Fruit fly (Drosophila melanogaster) whole organism, embryonic: Measurements from ENCODE around the gene Hgsnat.

Experiments used
- Atf6 ChIP-seq: fragments of 200-800 bp; sonication (Bioruptor generic); IDR thresholded peaks from 2 replicates; pipeline ENCODE4 v1.3.6; 2022; ENCODE audit warnings: missing biosample characterization, missing genetic modification characterization
- B-H2 ChIP-seq: fragments of 200-800 bp; sonication (Bioruptor generic); optimal IDR thresholded peaks from 2 replicates; lab custom pipeline; 2018; ENCODE audit warnings: missing biosample characterization, mild to moderate bottlenecking, missing genetic modification characterization
- CG10366 ChIP-seq: fragments of 200-800 bp; sonication (Bioruptor generic); IDR thresholded peaks from 2 replicates; pipeline ENCODE4 v1.3.6; 2022; ENCODE audit warnings: missing biosample characterization, missing genetic modification characterization
- CG12071 ChIP-seq: fragments of 200-800 bp; sonication (Bioruptor generic); optimal IDR thresholded peaks from 3 replicates; lab custom pipeline; 2018; ENCODE audit warnings: missing biosample characterization, mild to moderate bottlenecking, missing genetic modification characterization
- CG12219 ChIP-seq: fragments of 200-800 bp; sonication (Bioruptor generic); optimal IDR thresholded peaks from 3 replicates; lab custom pipeline; 2018; ENCODE audit warnings: missing biosample characterization, mild to moderate bottlenecking, missing genetic modification characterization
- CG1233 ChIP-seq: fragments of 200-800 bp; sonication (Bioruptor generic); optimal IDR thresholded peaks from 4 replicates; lab custom pipeline; 2018; ENCODE audit warnings: missing biosample characterization, mild to moderate bottlenecking, missing genetic modification characterization
- CG12769 ChIP-seq: fragments of 200-800 bp; sonication (Bioruptor generic); optimal IDR thresholded peaks from 2 replicates; lab custom pipeline; 2019; ENCODE audit warnings: missing biosample characterization, mild to moderate bottlenecking, missing genetic modification characterization, moderate library complexity
- CG12942 ChIP-seq: fragments of 200-800 bp; sonication (Bioruptor generic); optimal IDR thresholded peaks from 3 replicates; lab custom pipeline; 2016; ENCODE audit warnings: missing biosample characterization, missing genetic modification characterization
- CG13775 ChIP-seq: fragments of 200-800 bp; sonication (Bioruptor generic); optimal IDR thresholded peaks from 3 replicates; lab custom pipeline; 2017; ENCODE audit warnings: missing biosample characterization, mild to moderate bottlenecking, missing genetic modification characterization
- CG14441 ChIP-seq: fragments of 200-800 bp; sonication (Bioruptor generic); IDR thresholded peaks from 2 replicates; pipeline ENCODE4 v1.3.6; 2022; ENCODE audit warnings: missing biosample characterization, missing genetic modification characterization
- CG16863 ChIP-seq: fragments of 200-800 bp; sonication (Bioruptor generic); optimal IDR thresholded peaks from 3 replicates; lab custom pipeline; 2016; ENCODE audit warnings: missing biosample characterization, missing genetic modification characterization
- CG2875 ChIP-seq: fragments of 200-800 bp; sonication (Bioruptor generic); optimal IDR thresholded peaks from 2 replicates; lab custom pipeline; 2017; ENCODE audit warnings: missing biosample characterization, mild to moderate bottlenecking, missing genetic modification characterization, missing genetic modification reagents
- CG30403 ChIP-seq: fragments of 200-800 bp; sonication (Bioruptor generic); optimal IDR thresholded peaks from 3 replicates; lab custom pipeline; 2016; ENCODE audit warnings: missing biosample characterization, missing genetic modification characterization
- CG4328 ChIP-seq: fragments of 200-800 bp; sonication (Bioruptor generic); optimal IDR thresholded peaks from 3 replicates; lab custom pipeline; 2017; ENCODE audit warnings: missing biosample characterization, missing genetic modification reagents, missing genetic modification characterization
- CG4617 ChIP-seq: fragments of 200-800 bp; sonication (Bioruptor generic); optimal IDR thresholded peaks from 3 replicates; lab custom pipeline; 2016; ENCODE audit warnings: missing biosample characterization, missing genetic modification characterization, borderline replicate concordance
- CG6689 ChIP-seq: fragments of 200-800 bp; sonication (Bioruptor generic); IDR thresholded peaks from 2 replicates; pipeline ENCODE4 v1.3.6; 2022; ENCODE audit warnings: missing biosample characterization, missing genetic modification characterization
- CG7839 ChIP-seq: fragments of 200-800 bp; sonication (Bioruptor generic); optimal IDR thresholded peaks from 3 replicates; lab custom pipeline; 2018; ENCODE audit warnings: missing biosample characterization, mild to moderate bottlenecking, missing genetic modification characterization, moderate library complexity
- CG7963 ChIP-seq: fragments of 200-800 bp; sonication (Bioruptor generic); IDR thresholded peaks from 3 replicates; pipeline ENCODE4 v1.3.6; 2022; ENCODE audit warnings: missing biosample characterization, missing genetic modification characterization; ENCODE audit not compliant: partially characterized antibody
- CG8765 ChIP-seq: fragments of 200-800 bp; sonication (Bioruptor generic); IDR thresholded peaks from 2 replicates; pipeline ENCODE4 v1.3.6; 2022; ENCODE audit warnings: missing biosample characterization, missing genetic modification characterization
- CHES-1-like ChIP-seq: fragments of 200-800 bp; sonication (Bioruptor generic); optimal IDR thresholded peaks from 2 replicates; lab custom pipeline; 2016; ENCODE audit warnings: missing biosample characterization, missing genetic modification characterization
- Camta ChIP-seq: fragments of 200-800 bp; sonication (Bioruptor generic); optimal IDR thresholded peaks from 2 replicates; lab custom pipeline; 2016; ENCODE audit warnings: missing biosample characterization, missing genetic modification characterization
- Dref ChIP-seq: fragments of 200-800 bp; sonication (Bioruptor generic); IDR thresholded peaks from 2 replicates; pipeline ENCODE4 v1.3.6; 2022; ENCODE audit warnings: missing biosample characterization, missing genetic modification characterization
- E2f2 ChIP-seq: fragments of 200-800 bp; sonication (Bioruptor generic); IDR thresholded peaks from 2 replicates; pipeline ENCODE4 v1.3.6; 2022; ENCODE audit warnings: missing biosample characterization, missing genetic modification characterization
- Hand ChIP-seq: fragments of 200-800 bp; sonication (Bioruptor generic); optimal IDR thresholded peaks from 2 replicates; lab custom pipeline; 2017; ENCODE audit warnings: mild to moderate bottlenecking, missing biosample characterization, missing genetic modification reagents, missing genetic modification characterization
- MESR4 ChIP-seq: fragments of 200-800 bp; sonication (Bioruptor generic); optimal IDR thresholded peaks from 2 replicates; lab custom pipeline; 2018; ENCODE audit warnings: missing biosample characterization, mild to moderate bottlenecking, missing genetic modification characterization, moderate library complexity
- Med ChIP-seq: fragments of 200-800 bp; sonication (Bioruptor generic); peaks from one replicate; lab custom pipeline; 2016; ENCODE audit warnings: missing biosample characterization, missing genetic modification characterization, mild to moderate bottlenecking, inconsistent platforms, moderate library complexity
- Mes4 ChIP-seq: fragments of 200-800 bp; sonication (Bioruptor generic); optimal IDR thresholded peaks from 2 replicates; lab custom pipeline; 2016; ENCODE audit warnings: missing biosample characterization, missing genetic modification characterization
- Ravus ChIP-seq: fragments of 200-800 bp; sonication (Bioruptor generic); IDR thresholded peaks from 2 replicates; pipeline ENCODE4 v1.3.6; 2022; ENCODE audit warnings: missing biosample characterization, missing genetic modification characterization
- Sox100B ChIP-seq: fragments of 200-800 bp; sonication (Bioruptor generic); optimal IDR thresholded peaks from 3 replicates; lab custom pipeline; 2018; ENCODE audit warnings: missing biosample characterization, mild to moderate bottlenecking, missing genetic modification characterization
- Sry-β ChIP-seq: fragments of 200-800 bp; sonication (Bioruptor generic); optimal IDR thresholded peaks from 2 replicates; lab custom pipeline; 2018; ENCODE audit warnings: missing biosample characterization, mild to moderate bottlenecking, missing genetic modification characterization, moderate library complexity
- Tbp ChIP-seq: fragments of >200 bp; optimal IDR thresholded peaks from 2 replicates; lab custom pipeline; 2018; ENCODE audit warnings: missing biosample characterization, missing genetic modification characterization
- bigmax ChIP-seq: fragments of 200-800 bp; sonication (Bioruptor generic); optimal IDR thresholded peaks from 2 replicates; lab custom pipeline; 2018; ENCODE audit warnings: missing biosample characterization, mild to moderate bottlenecking, missing genetic modification characterization
- chinmo ChIP-seq: fragments of 200-800 bp; sonication (Bioruptor generic); IDR thresholded peaks from 4 replicates; pipeline ENCODE4 v1.3.6; 2022; ENCODE audit warnings: missing biosample characterization, missing genetic modification characterization; ENCODE audit not compliant: partially characterized antibody
- crol ChIP-seq: fragments of 200-800 bp; sonication (Bioruptor generic); IDR thresholded peaks from 2 replicates; pipeline ENCODE4 v1.3.6; 2022; ENCODE audit warnings: missing biosample characterization, missing genetic modification characterization
- crp ChIP-seq, 2 experiments: fragments of 200-800 bp; sonication (Bioruptor generic); optimal IDR thresholded peaks; 2 replicates in 1 of 2; 3 replicates in 1 of 2; lab custom pipeline; 2017; ENCODE audit warnings: missing biosample characterization in 2 of 2, missing genetic modification characterization in 2 of 2, mild to moderate bottlenecking in 1 of 2, moderate library complexity in 1 of 2
- dpn ChIP-seq, 2 experiments: fragments of 200-800 bp; sonication (Bioruptor generic); optimal IDR thresholded peaks; 3 replicates each; lab custom pipeline; 2016; ENCODE audit warnings: missing biosample characterization in 2 of 2, missing genetic modification characterization in 2 of 2
- grau ChIP-seq: fragments of 200-800 bp; optimal IDR thresholded peaks from 3 replicates; lab custom pipeline; 2019; ENCODE audit warnings: missing biosample characterization, mild to moderate bottlenecking, missing genetic modification characterization, moderate library complexity
- gro ChIP-seq: fragments of 200-800 bp; sonication (Bioruptor generic); optimal IDR thresholded peaks from 2 replicates; lab custom pipeline; 2016; ENCODE audit warnings: missing biosample characterization, missing genetic modification characterization
- nau ChIP-seq: fragments of 200-800 bp; sonication (Bioruptor generic); optimal IDR thresholded peaks from 3 replicates; lab custom pipeline; 2017; ENCODE audit warnings: missing biosample characterization, mild to moderate bottlenecking, missing genetic modification characterization, missing genetic modification reagents
- p53 ChIP-seq: fragments of 200-800 bp; sonication (Bioruptor generic); optimal IDR thresholded peaks from 2 replicates; lab custom pipeline; 2016; ENCODE audit warnings: missing biosample characterization, missing genetic modification characterization
- pb ChIP-seq: fragments of 200-800 bp; sonication (Bioruptor generic); optimal IDR thresholded peaks from 3 replicates; lab custom pipeline; 2016; ENCODE audit warnings: missing biosample characterization, missing genetic modification characterization
- row ChIP-seq: fragments of 200-800 bp; sonication (Bioruptor generic); IDR thresholded peaks from 3 replicates; pipeline ENCODE4 v1.3.6; 2022; ENCODE audit warnings: missing biosample characterization, missing genetic modification characterization
- sisA ChIP-seq: fragments of 200-800 bp; sonication (Bioruptor generic); IDR thresholded peaks from 2 replicates; pipeline ENCODE4 v1.3.6; 2022; ENCODE audit warnings: missing biosample characterization, missing genetic modification characterization
- sob ChIP-seq: fragments of 200-800 bp; sonication (Bioruptor generic); IDR thresholded peaks from 2 replicates; pipeline ENCODE4 v1.3.6; 2022; ENCODE audit warnings: missing biosample characterization, missing genetic modification characterization
- sr ChIP-seq: fragments of 200-800 bp; sonication (Bioruptor generic); IDR thresholded peaks from 3 replicates; pipeline ENCODE4 v1.3.6; 2022; ENCODE audit warnings: missing biosample characterization, missing genetic modification characterization
- tx ChIP-seq: fragments of 200-800 bp; sonication (Bioruptor generic); optimal IDR thresholded peaks from 2 replicates; lab custom pipeline; 2016; ENCODE audit warnings: missing biosample characterization, missing genetic modification characterization
- unc-4 ChIP-seq: fragments of 200-800 bp; sonication (Bioruptor generic); IDR thresholded peaks from 2 replicates; pipeline ENCODE4 v1.3.6; 2022; ENCODE audit warnings: missing biosample characterization, missing genetic modification characterization; ENCODE audit not compliant: partially characterized antibody
- yki ChIP-seq: fragments of >200 bp; optimal IDR thresholded peaks from 3 replicates; lab custom pipeline; 2018

Hgsnat gene

DNA sequence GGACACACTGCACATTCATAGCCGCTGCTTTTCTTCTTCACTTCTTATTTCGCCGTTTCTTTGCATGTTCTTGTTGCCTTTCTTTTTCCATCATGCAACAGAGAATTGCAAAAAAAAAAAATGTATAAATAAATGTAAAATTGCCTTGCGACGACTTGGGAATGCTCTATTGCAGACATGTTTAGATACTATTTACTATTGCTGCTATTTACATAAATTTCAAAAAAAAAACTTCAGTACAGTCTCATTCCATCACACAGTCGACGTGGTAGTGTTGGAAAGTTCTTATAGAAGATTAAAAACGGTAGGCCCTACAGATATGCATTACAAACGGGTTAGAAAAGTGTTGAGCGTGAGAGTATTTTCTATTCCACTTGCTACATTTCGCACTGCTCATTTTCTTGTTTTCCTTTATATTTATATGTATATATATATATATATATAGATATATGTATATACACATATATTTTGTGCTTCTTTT, 6.7 kb upstream of the Hgsnat start (continued):
- no peak for TF ChIP-seq CG7963 (GFP tag; lab: Robert Waterston, UW)
- peak; percentile 13 for TF ChIP-seq CG7839 (tag; lab: Kevin White, UChicago)
- TF ChIP-seq Hand = no peak
- TF ChIP-seq p53 (GFP tag; lab: Kevin White, UChicago) = no peak
- no peak for TF ChIP-seq yki (lab: Kevin White, UChicago)
- TF ChIP-seq Mes4 (GFP tag; lab: Kevin White, UChicago) = no peak
- TF ChIP-seq CHES-1-like (GFP tag; lab: Kevin White, UChicago) = no peak
- TF ChIP-seq grau (tag; lab: Kevin White, UChicago) = peak; percentile 9
- no peak for TF ChIP-seq MESR4
- TF ChIP-seq B-H2 (GFP tag; lab: Kevin White, UChicago) = no peak
- TF ChIP-seq CG14441 (GFP tag; lab: Robert Waterston, UW) = 0 out of 2 replicates have a peak, but pooled peaks have one; percentile 17
- no peak for TF ChIP-seq CG16863
- TF ChIP-seq CG1233 (GFP tag; lab: Kevin White, UChicago) = no peak
- no peak for TF ChIP-seq CG13775 (GFP tag; lab: Kevin White, UChicago)
- TF ChIP-seq gro (GFP tag; lab: Kevin White, UChicago) = no peak
- no peak for TF ChIP-seq pb
- no peak for TF ChIP-seq bigmax (GFP tag; lab: Kevin White, UChicago)
- no peak for TF ChIP-seq unc-4
- peak in 1 of 2 experiments; percentile 3 for TF ChIP-seq dpn (GFP tag; optimal IDR thresholded peaks at IDR 0.05; lab: Kevin White, UChicago)
- TF ChIP-seq sob (GFP tag; lab: Robert Waterston, UW) = no peak
- no peak for TF ChIP-seq CG12071 (GFP tag; lab: Kevin White, UChicago)
- TF ChIP-seq CG8765 = no peak
- TF ChIP-seq, all 482 proteins: peak for 36

DNA sequence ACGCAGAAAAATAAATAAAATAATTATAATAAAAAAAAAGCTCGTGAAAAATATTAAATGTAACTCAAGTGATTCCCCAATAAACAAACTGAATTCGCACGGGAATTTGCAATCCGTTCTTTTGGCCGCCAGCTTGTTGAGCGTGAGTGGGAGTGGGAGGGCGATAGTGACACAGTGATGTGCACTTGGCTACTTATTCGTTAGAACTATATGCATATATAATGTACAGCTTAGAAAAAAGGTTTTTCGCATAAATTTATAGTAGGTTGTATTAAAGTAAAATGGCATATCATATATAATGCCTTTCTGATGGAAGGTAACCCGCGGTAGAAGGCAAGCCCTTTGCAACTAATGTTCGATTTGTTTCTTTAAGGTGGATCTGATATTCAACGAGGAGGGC, 6.2 kb upstream of the Hgsnat start:
- no peak for TF ChIP-seq CG2875
- no peak for TF ChIP-seq CG6689 (GFP tag; lab: Robert Waterston, UW)
- TF ChIP-seq Sry-β = peak; percentile 74
- 0 out of 3 replicates have a peak, but pooled peaks have one; percentile 20 for TF ChIP-seq row (GFP tag; lab: Robert Waterston, UW)
- TF ChIP-seq Med (GFP tag; lab: Kevin White, UChicago) = peak; percentile 43
- 0 out of 3 replicates have a peak, but pooled peaks have one; percentile 24 for TF ChIP-seq sr (GFP tag; lab: Robert Waterston, UW)
- TF ChIP-seq chinmo (GFP tag; lab: Robert Waterston, UW) = 0 out of 4 replicates have a peak, but pooled peaks have one; percentile 16
- TF ChIP-seq sisA = no peak
- TF ChIP-seq CG30403 = no peak
- no peak for TF ChIP-seq CG12219 (GFP tag; lab: Kevin White, UChicago)
- TF ChIP-seq nau (GFP tag; lab: Kevin White, UChicago) = no peak

DNA sequence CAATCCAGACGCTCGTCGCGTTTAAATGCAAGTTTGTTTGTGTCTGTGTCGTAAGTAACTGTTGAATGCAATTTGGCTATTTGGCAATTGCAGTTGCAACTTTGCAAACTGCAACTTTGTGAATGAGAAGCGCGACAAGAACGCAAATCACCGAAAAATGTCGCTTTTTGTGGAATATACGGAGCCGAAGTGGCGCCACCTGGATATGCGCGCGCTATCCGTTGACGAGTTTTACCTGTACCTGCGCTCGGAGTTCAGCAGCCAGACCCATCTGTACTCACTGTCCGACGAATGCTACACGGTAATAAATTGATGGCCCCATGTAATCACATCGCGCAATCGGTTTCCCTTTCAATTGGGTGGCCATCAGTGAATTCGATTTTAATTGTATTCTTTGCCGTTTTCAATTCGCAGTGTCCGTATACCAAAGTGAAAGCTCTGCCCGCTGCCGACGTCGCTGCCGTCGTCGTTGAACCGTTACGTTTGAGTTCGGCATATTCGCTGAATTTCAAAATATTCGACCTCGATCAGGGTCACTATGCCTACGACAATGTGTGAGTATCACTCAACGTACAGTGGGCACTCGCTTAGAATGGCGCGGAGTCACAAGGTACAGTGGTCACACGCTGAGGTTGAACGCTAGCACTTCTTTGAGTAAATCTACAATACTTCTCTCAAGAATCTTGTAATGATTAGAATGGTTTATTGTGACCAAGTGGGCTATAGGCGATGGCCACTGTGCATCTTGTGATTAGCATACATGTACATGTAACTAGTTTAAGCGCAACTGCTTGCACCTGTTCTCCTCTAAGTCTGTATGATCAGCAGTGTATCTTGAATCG, 731 bp downstream of the Hgsnat start:
- TF ChIP-seq CG10366 (GFP tag; lab: Robert Waterston, UW) (peak; percentile 88), CG4617 (GFP tag; lab: Kevin White, UChicago) (peak; percentile 51), Ravus (GFP tag; lab: Robert Waterston, UW) (peak; percentile 76), tx (GFP tag; lab: Kevin White, UChicago) (peak; percentile 74), crol (GFP tag; lab: Robert Waterston, UW) (no peak), Camta (peak; percentile 54), Sry-β (no peak), CG12769 (tag; lab: Kevin White, UChicago) (peak; percentile 95), crp (GFP tag; optimal IDR thresholded peaks at IDR 0.05; lab: Kevin White, UChicago) (no peak), CG4328 (GFP tag; lab: Kevin White, UChicago) (no peak), sisA (peak; percentile 91), Sox100B (GFP tag; lab: Kevin White, UChicago) (no peak), Tbp (GFP tag; lab: Kevin White, UChicago) (no peak), E2f2 (peak; percentile 60), Dref (0 out of 2 replicates have a peak, but pooled peaks have one; percentile 23), CG12942 (GFP tag; lab: Kevin White, UChicago) (peak; percentile 83), Atf6 (peak; percentile 81)
